Fruit fly (Drosophila melanogaster): ENCODE measurements around the gene CG6678.

- no peak for TF ChIP-seq Snoo (tag; optimal IDR thresholded peaks at IDR 0.05)
- no peak for TF ChIP-seq CG12605 (GFP tag; IDR thresholded peaks at IDR 0.05)
- no peak for TF ChIP-seq D1 (tag; optimal IDR thresholded peaks at IDR 0.05)
Measured at dm6 chr3R:21916987-21917386, 30.2 kb downstream of the CG6678 start.

All from whole organism, pupa.